Fruit fly (Drosophila melanogaster) whole organism, adult: ENCODE measurements around the gene Dhfr.

Source experiments
- CG11617 ChIP-seq: fragments of 200-800 bp; sonication (Bioruptor generic); optimal IDR thresholded peaks from 2 replicates; lab custom pipeline; 2017; ENCODE audit warnings: mild to moderate bottlenecking, missing biosample characterization, missing genetic modification reagents, missing genetic modification characterization
- CG12768 ChIP-seq: fragments of 200-800 bp; sonication (Bioruptor generic); optimal IDR thresholded peaks from 2 replicates; lab custom pipeline; 2017; ENCODE audit warnings: missing biosample characterization, missing genetic modification characterization, mild to moderate bottlenecking, moderate library complexity, missing genetic modification reagents
- CG14711 ChIP-seq: fragments of 200-800 bp; sonication (Bioruptor generic); optimal IDR thresholded peaks from 2 replicates; lab custom pipeline; 2018; ENCODE audit warnings: missing biosample characterization, mild to moderate bottlenecking, missing genetic modification characterization, moderate library complexity
- CG1620 ChIP-seq: fragments of 200-800 bp; sonication (Bioruptor generic); optimal IDR thresholded peaks from 2 replicates; lab custom pipeline; 2016; ENCODE audit warnings: missing biosample characterization, missing genetic modification characterization
- CG33017 ChIP-seq: fragments of 200-800 bp; sonication (Bioruptor generic); optimal IDR thresholded peaks from 2 replicates; lab custom pipeline; 2018; ENCODE audit warnings: missing biosample characterization, mild to moderate bottlenecking, missing genetic modification characterization, moderate library complexity
- CG5204 ChIP-seq: fragments of 200-800 bp; sonication (Bioruptor generic); optimal IDR thresholded peaks from 2 replicates; lab custom pipeline; 2016; ENCODE audit warnings: missing biosample characterization, missing genetic modification characterization
- CG7045 ChIP-seq: fragments of 200-800 bp; sonication (Bioruptor generic); optimal IDR thresholded peaks from 2 replicates; lab custom pipeline; 2017; ENCODE audit warnings: missing biosample characterization, mild to moderate bottlenecking, missing genetic modification characterization
- CG7101 ChIP-seq: fragments of 200-800 bp; sonication (Bioruptor generic); optimal IDR thresholded peaks from 2 replicates; lab custom pipeline; 2018; ENCODE audit warnings: missing biosample characterization, mild to moderate bottlenecking, missing genetic modification characterization, moderate library complexity
- Clk ChIP-seq: fragments of 200-800 bp; sonication (Bioruptor generic); optimal IDR thresholded peaks from 2 replicates; lab custom pipeline; 2017; ENCODE audit warnings: missing biosample characterization, missing genetic modification characterization
- Crg-1 ChIP-seq: fragments of 200-800 bp; sonication (Bioruptor generic); optimal IDR thresholded peaks from 2 replicates; lab custom pipeline; 2016; ENCODE audit warnings: missing biosample characterization, missing genetic modification characterization
- Hr96 ChIP-seq: fragments of 200-800 bp; sonication (Bioruptor generic); optimal IDR thresholded peaks from 2 replicates; lab custom pipeline; 2016; ENCODE audit warnings: missing biosample characterization, missing genetic modification characterization
- Mnt ChIP-seq: fragments of 200-800 bp; sonication (Bioruptor generic); optimal IDR thresholded peaks from 2 replicates; lab custom pipeline; 2016; ENCODE audit warnings: missing biosample characterization, mild to moderate bottlenecking, missing genetic modification characterization
- bab1 ChIP-seq: fragments of 200-800 bp; sonication (Bioruptor generic); optimal IDR thresholded peaks from 3 replicates; lab custom pipeline; 2019; ENCODE audit warnings: missing biosample characterization, mild to moderate bottlenecking, missing genetic modification characterization, moderate library complexity
- cic ChIP-seq: fragments of 200-800 bp; sonication (Bioruptor generic); optimal IDR thresholded peaks from 2 replicates; lab custom pipeline; 2017; ENCODE audit warnings: missing biosample characterization, mild to moderate bottlenecking, missing genetic modification characterization, moderate library complexity
- cnc ChIP-seq, 2 experiments: fragments of >200 bp; optimal IDR thresholded peaks; 2 replicates each; lab custom pipeline; 2017
- kay ChIP-seq: fragments of 200-800 bp; sonication (Bioruptor generic); peaks from one replicate; lab custom pipeline; 2016; ENCODE audit warnings: missing biosample characterization, missing genetic modification characterization, borderline replicate concordance
- ovo ChIP-seq: fragments of 200-800 bp; sonication (Bioruptor generic); optimal IDR thresholded peaks from 2 replicates; lab custom pipeline; 2016; ENCODE audit warnings: missing biosample characterization, missing genetic modification characterization
- pad ChIP-seq: fragments of 200-800 bp; sonication (Bioruptor generic); optimal IDR thresholded peaks from 3 replicates; lab custom pipeline; 2017; ENCODE audit warnings: missing biosample characterization, missing genetic modification characterization, mild to moderate bottlenecking, moderate library complexity, missing genetic modification reagents
- tj ChIP-seq: fragments of 200-800 bp; sonication (Bioruptor generic); optimal IDR thresholded peaks from 3 replicates; lab custom pipeline; 2017; ENCODE audit warnings: missing biosample characterization, mild to moderate bottlenecking, missing genetic modification characterization, moderate library complexity
- toe ChIP-seq: fragments of 200-800 bp; sonication (Bioruptor generic); optimal IDR thresholded peaks from 2 replicates; lab custom pipeline; 2016; ENCODE audit warnings: missing biosample characterization, missing genetic modification characterization

The Dhfr gene

DNA sequence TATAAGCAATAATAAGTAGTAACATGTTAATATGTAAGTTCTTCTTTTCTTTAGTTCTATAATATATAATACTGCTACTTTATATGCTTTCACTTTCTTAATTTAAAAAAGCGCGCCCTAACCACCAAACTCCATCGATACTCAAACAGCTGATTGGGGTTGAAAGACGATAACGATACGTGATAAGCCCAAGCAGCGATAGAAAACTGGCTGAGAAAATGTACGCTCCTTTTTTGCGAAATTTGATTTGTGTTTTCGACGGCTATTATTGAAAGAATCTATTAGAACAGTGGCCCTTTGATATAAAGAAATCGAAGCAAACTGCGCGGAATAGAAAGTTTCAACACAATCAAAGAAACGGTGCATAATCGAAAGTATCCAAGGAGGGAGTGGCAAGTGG lies 25.1 kb upstream of the Dhfr start, which contains the start of gene CG14883:
Gene CG14883, plus strand, starts transcription at position 178 of the 400 bp plus-strand sequence.
- TF ChIP-seq Hr96 (no peak), CG1620 (GFP tag; lab: Kevin White, UChicago) (no peak), kay (GFP tag; lab: Kevin White, UChicago) (peak; percentile 42), tj (GFP tag; lab: Kevin White, UChicago) (no peak)

DNA sequence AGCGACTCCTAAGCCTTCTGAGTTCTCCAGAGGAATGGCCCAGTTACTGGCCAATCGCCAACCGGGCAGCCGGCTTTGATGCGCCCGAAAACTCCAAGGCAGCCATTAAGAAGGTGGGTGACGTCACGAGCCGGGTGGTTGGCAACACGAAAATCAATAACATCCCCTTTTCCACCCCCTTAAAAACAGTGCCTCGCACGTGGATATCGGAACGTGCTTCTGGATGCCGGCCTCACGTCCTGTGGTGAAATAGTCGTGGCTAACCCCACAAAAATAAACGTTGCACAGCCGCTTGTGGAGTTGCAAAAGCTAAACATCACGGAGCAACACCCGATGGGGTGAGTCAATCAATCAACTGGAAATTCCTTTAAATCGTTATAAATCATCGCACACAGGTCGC lies 24.4 kb upstream of the Dhfr start:
- TF ChIP-seq cic (GFP tag; lab: Kevin White, UChicago) = no peak
- TF ChIP-seq CG12768 = no peak
- TF ChIP-seq CG5204 (GFP tag; lab: Kevin White, UChicago) = no peak
- TF ChIP-seq kay (GFP tag; lab: Kevin White, UChicago) = no peak

DNA sequence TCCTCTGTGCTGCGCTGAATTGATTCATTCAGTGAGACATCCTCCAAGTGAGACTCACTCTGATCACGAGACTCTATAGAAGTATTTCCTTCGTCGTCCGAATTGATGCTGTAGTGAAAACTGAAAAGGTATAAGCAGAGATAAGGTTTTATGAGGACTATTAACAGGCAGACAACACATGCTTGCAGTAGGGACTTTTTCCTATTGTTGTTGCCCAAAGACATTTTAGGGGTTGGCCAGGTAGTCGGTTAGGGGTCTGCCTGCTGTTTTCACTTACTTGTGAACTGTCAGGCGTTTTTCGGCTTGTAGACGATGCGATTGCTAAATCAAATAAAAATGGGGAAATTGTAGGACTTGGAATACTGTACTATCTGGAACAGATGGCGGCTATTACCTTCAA lies 12.4 kb upstream of the Dhfr start:
- no peak for TF ChIP-seq CG11617 (GFP tag; lab: Kevin White, UChicago)
- TF ChIP-seq CG1620 (GFP tag; lab: Kevin White, UChicago) = no peak
- TF ChIP-seq pad = no peak
- TF ChIP-seq CG14711 (tag; lab: Kevin White, UChicago) = no peak
- no peak for TF ChIP-seq cic (GFP tag; lab: Kevin White, UChicago)

DNA sequence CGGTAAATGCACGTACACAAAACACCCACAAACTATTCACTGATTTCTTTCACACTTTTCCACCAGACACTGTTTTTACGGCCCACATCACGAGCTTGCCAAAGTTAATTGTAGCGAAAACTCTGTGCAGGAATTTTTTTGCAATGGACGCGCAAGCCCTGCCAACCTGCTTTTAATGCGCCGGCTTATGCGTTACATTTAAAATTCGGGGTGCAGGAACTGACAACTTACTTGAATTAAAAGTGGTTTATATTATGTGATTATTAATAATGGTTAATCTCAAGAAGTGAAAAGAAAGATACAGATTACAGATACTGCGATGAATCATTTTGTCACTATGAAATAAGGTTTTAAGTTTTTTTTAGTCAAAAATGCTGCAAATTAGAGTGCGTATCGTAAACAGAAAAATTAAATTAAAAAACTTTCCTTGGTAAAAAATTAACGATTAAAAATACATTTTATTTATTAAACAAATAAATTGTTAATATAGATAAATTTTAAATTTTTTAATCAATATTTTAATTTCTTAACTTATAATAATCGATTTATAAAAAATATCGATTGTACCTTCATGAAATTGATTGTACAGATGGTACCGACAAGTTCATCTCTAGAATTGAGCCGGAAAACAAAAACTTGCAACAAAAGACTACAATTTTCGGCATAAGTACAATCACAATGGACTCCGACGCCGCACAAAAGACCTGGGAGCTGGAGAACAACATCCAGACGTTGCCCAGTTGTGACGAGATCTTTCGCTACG lies 11.3 kb upstream of the Dhfr start, which contains the start of the genes CG42232 and CSN5:
Gene CG42232, minus strand, starts transcription at position 163 of the 763 bp plus-strand sequence.
Gene CSN5, plus strand, starts transcription at position 599 of the 763 bp plus-strand sequence.
- TF ChIP-seq CG14711 (tag; lab: Kevin White, UChicago) (peak; percentile 49), CG5204 (GFP tag; lab: Kevin White, UChicago) (peak; percentile 53), Hr96 (peak; percentile 31), tj (GFP tag; lab: Kevin White, UChicago) (peak; percentile 5), CG33017 (tag; lab: Kevin White, UChicago) (no peak), Crg-1 (GFP tag; lab: Kevin White, UChicago) (no peak), CG11617 (GFP tag; lab: Kevin White, UChicago) (peak; percentile 63), CG1620 (GFP tag; lab: Kevin White, UChicago) (peak; percentile 40), Mnt (no peak), cnc (optimal IDR thresholded peaks at IDR 0.05; lab: Kevin White, UChicago) (no peak), CG7101 (tag; lab: Kevin White, UChicago) (peak; percentile 34), bab1 (GFP tag; lab: Kevin White, UChicago) (peak; percentile 48), pad (peak; percentile 11), CG7045 (peak; percentile 31), cic (GFP tag; lab: Kevin White, UChicago) (no peak), Clk (GFP tag; lab: Kevin White, UChicago) (no peak), CG12768 (peak; percentile 35), toe (GFP tag; lab: Kevin White, UChicago) (peak; percentile 68), ovo (GFP tag; lab: Kevin White, UChicago) (peak; percentile 23)

DNA sequence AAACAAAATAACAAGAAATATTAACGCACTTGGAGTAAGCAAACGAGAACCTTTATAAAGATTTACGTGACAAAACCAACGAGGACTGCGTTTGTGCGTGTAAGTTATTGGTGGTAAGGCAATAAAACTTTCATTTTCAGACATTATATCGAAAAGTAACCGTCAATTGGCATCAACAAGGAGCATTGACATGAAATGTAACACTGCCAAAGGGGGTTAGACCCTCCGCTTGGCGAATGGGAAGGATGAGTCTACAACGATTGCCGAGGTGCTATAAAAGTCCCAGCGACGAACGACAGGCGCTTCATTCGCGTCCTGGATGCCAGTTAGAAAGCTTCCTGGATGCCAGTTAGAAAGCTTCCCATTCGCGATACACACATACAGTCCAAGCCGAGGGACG lies 8.7 kb upstream of the Dhfr start, which contains the start of gene Gyc89Da:
Gene Gyc89Da, plus strand, starts transcription at position 301 of the 400 bp plus-strand sequence.
- TF ChIP-seq CG1620 (GFP tag; lab: Kevin White, UChicago) = no peak
- no peak for TF ChIP-seq bab1 (GFP tag; lab: Kevin White, UChicago)
- TF ChIP-seq Hr96 = no peak
- TF ChIP-seq Mnt = no peak
- no peak for TF ChIP-seq tj (GFP tag; lab: Kevin White, UChicago)
- no peak for TF ChIP-seq cnc (optimal IDR thresholded peaks at IDR 0.05; lab: Kevin White, UChicago)
- no peak for TF ChIP-seq CG12768
- no peak for TF ChIP-seq CG33017 (tag; lab: Kevin White, UChicago)
- no peak for TF ChIP-seq Clk (GFP tag; lab: Kevin White, UChicago)
- TF ChIP-seq CG7101 (tag; lab: Kevin White, UChicago) = no peak

DNA sequence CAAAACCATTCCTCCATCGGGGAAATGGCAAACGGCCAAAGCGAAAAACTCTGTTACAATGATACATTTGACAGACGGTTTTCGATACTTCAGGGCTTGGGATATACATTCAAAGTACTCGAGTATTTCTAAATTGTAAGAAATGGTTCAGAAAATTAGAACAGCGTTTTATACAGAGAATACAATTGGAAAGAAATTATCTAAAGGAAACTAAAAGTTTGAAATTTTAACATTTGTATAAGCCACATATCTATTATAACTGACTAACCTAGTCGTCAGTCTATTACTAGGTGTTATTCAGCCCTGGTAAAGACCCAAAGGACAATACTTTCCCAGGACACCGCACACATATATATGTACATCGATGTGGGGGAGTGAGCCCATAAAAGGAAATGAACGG lies 4.5 kb upstream of the Dhfr start:
- no peak for TF ChIP-seq tj (GFP tag; lab: Kevin White, UChicago)
- TF ChIP-seq pad = no peak
- no peak for TF ChIP-seq kay (GFP tag; lab: Kevin White, UChicago)
- TF ChIP-seq CG33017 (tag; lab: Kevin White, UChicago) = no peak
- TF ChIP-seq cic (GFP tag; lab: Kevin White, UChicago) = no peak
- no peak for TF ChIP-seq CG1620 (GFP tag; lab: Kevin White, UChicago)
- TF ChIP-seq CG7045 = no peak
- no peak for TF ChIP-seq bab1 (GFP tag; lab: Kevin White, UChicago)
- no peak for TF ChIP-seq Clk (GFP tag; lab: Kevin White, UChicago)
- TF ChIP-seq Crg-1 (GFP tag; lab: Kevin White, UChicago) = no peak
- no peak for TF ChIP-seq Hr96
- TF ChIP-seq CG12768 = no peak

DNA sequence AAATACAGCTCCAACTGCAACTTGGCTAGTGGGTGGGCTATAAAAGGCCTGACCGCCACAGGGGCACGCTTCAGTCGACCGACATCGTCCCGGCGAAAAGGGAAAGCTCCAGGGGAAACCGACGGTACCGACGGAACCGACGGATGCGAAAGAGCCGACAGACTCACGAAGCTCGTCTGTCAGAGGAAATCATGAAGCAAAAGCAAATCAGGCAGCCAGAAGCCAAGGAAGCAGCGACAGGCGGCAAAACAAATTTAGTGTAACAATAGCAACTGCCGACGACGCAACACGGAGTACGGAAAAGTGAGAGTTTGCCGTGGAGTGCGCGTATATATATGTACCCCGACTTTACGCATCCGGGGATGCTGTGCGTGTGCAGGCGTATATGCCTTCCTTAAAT lies 3.9 kb upstream of the Dhfr start, which contains the start of gene Gyc89Db:
Gene Gyc89Db, plus strand, starts transcription at position 78 of the 400 bp plus-strand sequence.
- no peak for TF ChIP-seq CG12768
- no peak for TF ChIP-seq tj (GFP tag; lab: Kevin White, UChicago)
- TF ChIP-seq pad = no peak
